Worm (Caenorhabditis elegans) whole organism, late embryonic: Measurements from ENCODE around the gene C17G10.6.

Source experiments
- C08G9.2 ChIP-seq: sonication (generic microtip); optimal IDR thresholded peaks from 2 replicates; lab custom pipeline; 2016; ENCODE audit warnings: mild to moderate bottlenecking, missing genetic modification characterization, moderate library complexity, missing compliant biosample characterization
- K02D7.2 ChIP-seq: sonication (generic microtip); optimal IDR thresholded peaks from 2 replicates; lab custom pipeline; 2017; ENCODE audit warnings: mild to moderate bottlenecking, missing genetic modification characterization, missing compliant biosample characterization
- ceh-18 ChIP-seq: sonication (generic microtip); optimal IDR thresholded peaks from 2 replicates; lab custom pipeline; 2016; ENCODE audit warnings: missing genetic modification characterization, missing compliant biosample characterization
- ceh-19 ChIP-seq: fragments of 200-800 bp; sonication (Bioruptor generic); optimal IDR thresholded peaks from 2 replicates; lab custom pipeline; 2018; ENCODE audit warnings: mild to moderate bottlenecking, missing genetic modification characterization, missing compliant biosample characterization
- ceh-2 ChIP-seq: sonication (generic microtip); optimal IDR thresholded peaks from 2 replicates; lab custom pipeline; 2016; ENCODE audit warnings: missing genotype, missing genetic modification characterization, missing compliant biosample characterization
- ceh-22 ChIP-seq: sonication (generic microtip); optimal IDR thresholded peaks from 2 replicates; lab custom pipeline; 2017; ENCODE audit warnings: missing biosample characterization, missing genetic modification characterization
- ceh-24 ChIP-seq: sonication (generic microtip); optimal IDR thresholded peaks from 2 replicates; lab custom pipeline; 2016; ENCODE audit warnings: mild to moderate bottlenecking, missing genetic modification characterization, missing compliant biosample characterization
- ceh-30 ChIP-seq: fragments of 150-350 bp; optimal IDR thresholded peaks from 2 replicates; lab custom pipeline; 2014; ENCODE audit warnings: missing biosample characterization, missing genetic modification characterization
- ceh-34 ChIP-seq: sonication (generic microtip); optimal IDR thresholded peaks from 2 replicates; lab custom pipeline; 2016; ENCODE audit warnings: mild to moderate bottlenecking, missing genetic modification characterization, missing compliant biosample characterization
- ceh-45 ChIP-seq: fragments of 200-800 bp; sonication (Bioruptor generic); IDR thresholded peaks from 2 replicates; pipeline ENCODE4 v1.3.6; 2022; ENCODE audit warnings: missing genetic modification reagents, missing genetic modification characterization, missing compliant biosample characterization
- ceh-48 ChIP-seq: sonication (generic microtip); optimal IDR thresholded peaks from 2 replicates; lab custom pipeline; 2016; ENCODE audit warnings: missing genetic modification characterization, inconsistent platforms, missing compliant biosample characterization
- ceh-6 ChIP-seq: fragments of 200-800 bp; sonication (Bioruptor generic); optimal IDR thresholded peaks from 2 replicates; lab custom pipeline; 2018; ENCODE audit warnings: mild to moderate bottlenecking, missing genetic modification characterization, missing compliant biosample characterization
- ceh-9 ChIP-seq: sonication (generic microtip); optimal IDR thresholded peaks from 2 replicates; lab custom pipeline; 2016; ENCODE audit warnings: mild to moderate bottlenecking, missing genetic modification characterization, inconsistent platforms, missing compliant biosample characterization
- dmd-4 ChIP-seq: sonication (generic microtip); optimal IDR thresholded peaks from 2 replicates; lab custom pipeline; 2016; ENCODE audit warnings: borderline replicate concordance, missing genetic modification characterization, missing compliant biosample characterization
- elt-2 ChIP-seq: sonication (generic microtip); optimal IDR thresholded peaks from 2 replicates; lab custom pipeline; 2016; ENCODE audit warnings: missing genetic modification reagents, missing genetic modification characterization, missing compliant biosample characterization
- ets-4 ChIP-seq: sonication (generic microtip); optimal IDR thresholded peaks from 2 replicates; lab custom pipeline; 2016; ENCODE audit warnings: missing genetic modification characterization, missing compliant biosample characterization
- eyg-1 ChIP-seq: sonication (generic microtip); optimal IDR thresholded peaks from 2 replicates; lab custom pipeline; 2016; ENCODE audit warnings: missing genotype, missing genetic modification characterization, missing compliant biosample characterization
- fkh-10 ChIP-seq: fragments of 150-350 bp; optimal IDR thresholded peaks from 2 replicates; lab custom pipeline; 2014; ENCODE audit warnings: missing biosample characterization, missing genetic modification reagents, missing genetic modification characterization
- fkh-6 ChIP-seq: sonication (generic microtip); optimal IDR thresholded peaks from 2 replicates; lab custom pipeline; 2016; ENCODE audit warnings: missing genetic modification characterization, missing compliant biosample characterization
- gmeb-2 ChIP-seq: sonication (generic microtip); optimal IDR thresholded peaks from 2 replicates; lab custom pipeline; 2016; ENCODE audit warnings: missing genetic modification characterization, inconsistent platforms, missing compliant biosample characterization
- hlh-15 ChIP-seq: sonication (generic microtip); optimal IDR thresholded peaks from 2 replicates; lab custom pipeline; 2016; ENCODE audit warnings: missing genetic modification characterization, missing compliant biosample characterization
- hlh-30 ChIP-seq: sonication (generic microtip); optimal IDR thresholded peaks from 2 replicates; lab custom pipeline; 2017; ENCODE audit warnings: antibody characterized with exemption, missing genetic modification characterization, missing compliant biosample characterization; ENCODE audit not compliant: insufficient read depth
- hlh-6 ChIP-seq: sonication (generic microtip); optimal IDR thresholded peaks from 2 replicates; lab custom pipeline; 2016; ENCODE audit warnings: missing genotype, missing genetic modification characterization, missing compliant biosample characterization
- hlh-8 ChIP-seq: sonication (generic microtip); optimal IDR thresholded peaks from 2 replicates; lab custom pipeline; 2016; ENCODE audit warnings: missing genotype, missing genetic modification characterization, missing compliant biosample characterization
- mec-3 ChIP-seq: sonication (generic microtip); optimal IDR thresholded peaks from 2 replicates; lab custom pipeline; 2016; ENCODE audit warnings: borderline replicate concordance, missing genetic modification characterization, missing compliant biosample characterization
- nhr-11 ChIP-seq: fragments of 150-350 bp; optimal IDR thresholded peaks from 2 replicates; lab custom pipeline; 2014; ENCODE audit warnings: missing biosample characterization, missing genetic modification characterization
- pag-3 ChIP-seq: sonication (generic microtip); optimal IDR thresholded peaks from 2 replicates; lab custom pipeline; 2016; ENCODE audit warnings: missing compliant biosample characterization, missing genetic modification characterization, borderline replicate concordance
- pat-9 ChIP-seq: fragments of 200-800 bp; sonication (Bioruptor generic); optimal IDR thresholded peaks from 2 replicates; lab custom pipeline; 2018; ENCODE audit warnings: mild to moderate bottlenecking, missing genetic modification characterization, moderate library complexity, missing compliant biosample characterization
- pax-1 ChIP-seq: fragments of 150-350 bp; optimal IDR thresholded peaks from 2 replicates; lab custom pipeline; 2014; ENCODE audit warnings: missing biosample characterization, missing genetic modification characterization
- pha-2 ChIP-seq: sonication (generic microtip); optimal IDR thresholded peaks from 2 replicates; lab custom pipeline; 2017; ENCODE audit warnings: mild to moderate bottlenecking, missing genetic modification characterization, missing compliant biosample characterization
- pha-4 ChIP-seq: fragments of 150-350 bp; optimal IDR thresholded peaks from 2 replicates; lab custom pipeline; 2018; ENCODE audit warnings: missing biosample characterization, missing genetic modification reagents, missing genetic modification characterization
- pqm-1 ChIP-seq: sonication (generic microtip); optimal IDR thresholded peaks from 2 replicates; lab custom pipeline; 2016; ENCODE audit warnings: missing genetic modification characterization, missing compliant biosample characterization
- pros-1 ChIP-seq: fragments of 150-350 bp; optimal IDR thresholded peaks from 2 replicates; lab custom pipeline; 2014; ENCODE audit warnings: missing biosample characterization, missing genetic modification reagents, missing genetic modification characterization
- rnt-1 ChIP-seq: sonication (generic microtip); optimal IDR thresholded peaks from 2 replicates; lab custom pipeline; 2016; ENCODE audit warnings: missing genetic modification characterization, missing compliant biosample characterization
- sdc-2 ChIP-seq: sonication (generic microtip); optimal IDR thresholded peaks from 2 replicates; lab custom pipeline; 2016; ENCODE audit warnings: missing genotype, missing genetic modification characterization, missing compliant biosample characterization
- syd-9 ChIP-seq: sonication (generic microtip); optimal IDR thresholded peaks from 2 replicates; lab custom pipeline; 2016; ENCODE audit warnings: mild to moderate bottlenecking, missing genetic modification characterization, moderate library complexity, missing compliant biosample characterization
- tbx-2 ChIP-seq: sonication (generic microtip); optimal IDR thresholded peaks from 2 replicates; lab custom pipeline; 2016; ENCODE audit warnings: missing genetic modification characterization, missing compliant biosample characterization
- ttx-3 ChIP-seq: sonication (generic microtip); optimal IDR thresholded peaks from 2 replicates; lab custom pipeline; 2016; ENCODE audit warnings: missing genetic modification reagents, missing genetic modification characterization, missing compliant biosample characterization
- unc-3 ChIP-seq, 2 experiments: fragments of 200-800 bp in 1 of 2; sonication (Bioruptor generic) in 1 of 2; sonication (generic microtip) in 1 of 2; conservative IDR thresholded peaks in 1 of 2; optimal IDR thresholded peaks in 1 of 2; 2 replicates each; pipeline versions ENCODE4 v1.3.6 to Lab custom; 2016 to 2022; ENCODE audit warnings: missing compliant biosample characterization in 2 of 2, missing genetic modification characterization in 2 of 2, missing genetic modification reagents in 1 of 2
- unc-42 ChIP-seq: sonication (generic microtip); optimal IDR thresholded peaks from 2 replicates; lab custom pipeline; 2016; ENCODE audit warnings: missing genotype, missing genetic modification characterization, missing compliant biosample characterization
- unc-55 ChIP-seq: sonication (generic microtip); optimal IDR thresholded peaks from 2 replicates; lab custom pipeline; 2017; ENCODE audit warnings: missing biosample characterization, missing genetic modification reagents, missing genetic modification characterization
- unc-86 ChIP-seq: sonication (generic microtip); optimal IDR thresholded peaks from 2 replicates; lab custom pipeline; 2016; ENCODE audit warnings: missing genetic modification characterization, missing compliant biosample characterization
- zip-5 ChIP-seq: sonication (generic microtip); optimal IDR thresholded peaks from 2 replicates; lab custom pipeline; 2016; ENCODE audit warnings: missing genetic modification characterization, missing compliant biosample characterization
- ztf-16 ChIP-seq: sonication (generic microtip); optimal IDR thresholded peaks from 2 replicates; lab custom pipeline; 2017; ENCODE audit warnings: missing genetic modification characterization, missing compliant biosample characterization

The C17G10.6 gene

DNA sequence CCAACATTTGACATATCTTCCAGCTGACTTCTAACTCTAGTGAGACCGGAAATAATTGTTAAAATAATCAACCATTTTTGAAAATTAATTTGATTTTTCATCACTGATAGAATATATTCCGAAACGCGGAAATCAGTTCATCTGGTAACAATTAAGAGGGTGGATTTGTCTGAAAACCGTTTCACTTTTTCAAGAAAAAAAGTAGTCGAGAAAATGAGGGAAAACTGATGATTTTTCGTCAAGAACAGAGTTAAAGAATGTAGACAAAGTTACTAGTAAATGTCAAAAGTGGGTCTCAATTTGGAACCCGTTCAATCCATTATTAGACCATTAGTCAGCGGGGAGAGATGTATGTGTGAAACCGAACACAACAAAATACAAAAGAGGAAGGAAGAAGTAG is at the start of gene C17G10.6:
TSS of gene C17G10.6 (minus strand) at position 101 of the 400 bp plus-strand sequence.
- TF ChIP-seq ceh-45 (no peak), sdc-2 (tag; lab: Kevin White, UChicago) (no peak), unc-3 (GFP tag; conservative IDR thresholded peaks at IDR 0.05; lab: Robert Waterston, UW) (no peak), unc-3 (tag; optimal IDR thresholded peaks at IDR 0.05; lab: Kevin White, UChicago) (no peak), pat-9 (tag; lab: Kevin White, UChicago) (no peak), pha-2 (no peak), ceh-34 (tag; lab: Kevin White, UChicago) (no peak), ceh-22 (no peak), hlh-8 (tag; lab: Kevin White, UChicago) (no peak), fkh-6 (no peak), ztf-16 (tag; lab: Kevin White, UChicago) (no peak), pax-1 (no peak), ceh-30 (no peak), ceh-24 (tag; lab: Kevin White, UChicago) (no peak), syd-9 (tag; lab: Kevin White, UChicago) (no peak), unc-42 (no peak), dmd-4 (tag; lab: Kevin White, UChicago) (no peak), gmeb-2 (no peak), unc-55 (GFP tag; lab: Kevin White, UChicago) (no peak), nhr-11 (no peak), zip-5 (tag; lab: Kevin White, UChicago) (no peak)

DNA sequence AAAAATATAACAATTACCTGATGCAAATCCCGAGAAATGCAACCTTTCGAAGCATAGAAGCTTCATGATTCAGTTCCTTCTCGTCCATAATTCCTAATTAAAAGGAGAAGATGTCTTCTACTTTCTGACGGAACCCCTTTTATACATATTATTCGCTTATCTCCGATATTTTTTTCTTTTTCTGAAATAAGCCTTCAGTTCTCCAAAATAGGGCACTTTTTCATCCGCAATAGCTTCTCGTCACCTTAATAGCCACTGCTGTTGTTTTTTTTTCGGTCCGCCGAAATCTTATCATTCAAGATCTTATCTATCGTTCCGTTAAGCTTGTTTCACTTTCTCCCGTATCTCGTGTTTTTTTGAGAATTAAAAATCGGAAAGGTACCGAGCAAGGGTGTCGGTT is 49.2 kb upstream of the C17G10.6 start, which contains the start of gene bli-2:
TSS of gene bli-2 (minus strand) at position 101 of the 400 bp plus-strand sequence.
- TF ChIP-seq hlh-8 (tag; lab: Kevin White, UChicago) (no peak), pat-9 (tag; lab: Kevin White, UChicago) (no peak), zip-5 (tag; lab: Kevin White, UChicago) (no peak), ceh-18 (tag; lab: Kevin White, UChicago) (no peak), nhr-11 (no peak), C08G9.2 (tag; lab: Kevin White, UChicago) (no peak), ceh-2 (tag; lab: Kevin White, UChicago) (no peak), pros-1 (tag; lab: Kevin White, UChicago) (no peak), ceh-9 (tag; lab: Kevin White, UChicago) (no peak)

DNA sequence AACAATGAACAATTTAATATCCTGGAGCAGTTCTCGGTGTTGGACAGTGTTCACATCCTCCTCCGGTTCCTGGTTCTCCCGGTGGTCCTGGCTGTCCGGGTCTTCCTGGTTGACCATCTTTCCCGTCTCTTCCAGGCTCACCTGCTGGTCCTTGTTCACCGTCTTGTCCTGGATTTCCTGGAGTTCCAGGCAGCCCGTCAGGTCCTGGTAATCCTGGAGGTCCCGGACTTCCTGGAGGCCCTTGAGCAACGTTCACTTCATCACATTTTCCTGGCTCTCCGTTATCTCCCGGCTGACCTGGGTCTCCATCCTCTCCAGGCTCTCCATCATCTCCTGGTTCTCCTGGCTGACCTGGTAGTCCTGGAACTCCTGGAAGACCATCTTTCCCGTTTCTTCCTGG is 48.3 kb upstream of the C17G10.6 start:
- TF ChIP-seq fkh-10 (GFP tag; lab: Kevin White, UChicago) (no peak), ceh-2 (tag; lab: Kevin White, UChicago) (no peak), ttx-3 (tag; lab: Kevin White, UChicago) (no peak), zip-5 (tag; lab: Kevin White, UChicago) (no peak), ceh-6 (no peak), pros-1 (tag; lab: Kevin White, UChicago) (no peak), ceh-18 (tag; lab: Kevin White, UChicago) (no peak), mec-3 (tag; lab: Kevin White, UChicago) (no peak), hlh-30 (tag; lab: Kevin White, UChicago) (no peak)
- TF ChIP-seq, all 69 proteins: peak for 0

DNA sequence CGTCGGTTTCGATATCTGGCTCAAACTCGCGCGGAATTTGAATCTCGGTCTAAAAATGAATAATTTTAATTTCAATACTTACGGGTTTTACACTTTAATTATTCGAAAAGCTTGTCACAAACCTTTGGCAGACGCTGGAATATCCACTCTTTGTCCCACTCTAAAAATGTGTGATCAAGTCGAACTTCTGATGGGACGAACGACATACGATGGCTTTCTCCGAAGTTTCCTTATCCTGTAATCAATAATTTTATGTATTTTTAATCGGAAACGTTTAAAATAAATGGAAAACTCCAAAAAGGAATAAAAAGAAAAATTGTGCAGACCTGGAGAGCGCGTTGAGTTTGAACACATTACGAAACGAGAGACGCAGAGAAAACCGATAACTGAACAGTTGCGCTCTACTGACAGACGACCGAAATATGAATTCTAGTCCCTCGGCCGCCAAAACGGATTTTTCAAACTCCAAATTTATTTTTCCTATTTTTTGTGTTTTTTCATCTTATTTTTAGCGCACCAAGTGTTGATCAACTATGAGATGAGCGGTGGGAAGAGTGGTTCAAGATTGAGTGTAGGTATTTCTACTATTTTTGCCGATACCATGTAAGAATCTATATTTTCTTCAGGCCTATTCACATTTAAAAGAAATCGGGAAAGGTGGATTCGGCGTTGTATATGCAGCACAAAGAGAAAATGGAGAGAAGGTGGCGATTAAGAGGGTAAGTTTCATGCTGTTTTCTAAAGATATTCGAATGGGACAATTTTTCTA is 46.3 kb upstream of the C17G10.6 start, which contains the start of the genes sam-4, F59E12.17 and zyg-1:
TSS of gene sam-4 (minus strand) at position 51 of the 769 bp plus-strand sequence.
TSS of gene F59E12.17 (minus strand) at position 235 of the 769 bp plus-strand sequence.
TSS of gene zyg-1 (plus strand) at position 513 of the 769 bp plus-strand sequence.
- TF ChIP-seq nhr-11, result no peak
- peak; percentile 66 for TF ChIP-seq C08G9.2 (tag; lab: Kevin White, UChicago)
- TF ChIP-seq pha-4 (tag; lab: Kevin White, UChicago), result no peak
- no peak for TF ChIP-seq pax-1
- TF ChIP-seq pha-2, result no peak
- TF ChIP-seq hlh-15 (tag; lab: Kevin White, UChicago), result no peak
- TF ChIP-seq pag-3 (tag; lab: Kevin White, UChicago), result no peak
- TF ChIP-seq ceh-9 (tag; lab: Kevin White, UChicago), result no peak
- no peak for TF ChIP-seq unc-55 (GFP tag; lab: Kevin White, UChicago)
- TF ChIP-seq eyg-1 (tag; lab: Kevin White, UChicago), result no peak
- TF ChIP-seq K02D7.2 (tag; lab: Kevin White, UChicago), result no peak
- no peak for TF ChIP-seq ceh-22
- peak; percentile 28 for TF ChIP-seq ceh-48 (tag; lab: Kevin White, UChicago)
- peak; percentile 83 for TF ChIP-seq ets-4 (tag; lab: Kevin White, UChicago)
- TF ChIP-seq tbx-2 (tag; lab: Kevin White, UChicago), result peak; percentile 70
- TF ChIP-seq elt-2 (tag; lab: Kevin White, UChicago), result no peak
- TF ChIP-seq pqm-1 (tag; lab: Kevin White, UChicago), result no peak
- TF ChIP-seq ceh-19 (GFP tag; lab: Kevin White, UChicago), result no peak
- no peak for TF ChIP-seq ceh-45
- TF ChIP-seq unc-86 (tag; lab: Kevin White, UChicago), result no peak
- peak; percentile 72 for TF ChIP-seq rnt-1 (tag; lab: Kevin White, UChicago)
- TF ChIP-seq sdc-2 (tag; lab: Kevin White, UChicago), result no peak
- no peak for TF ChIP-seq hlh-6
- no peak for TF ChIP-seq ceh-6
